Fruit fly (Drosophila melanogaster) whole organism, pupa: ENCODE data around the gene Plap.

Source experiments
- CG10348 ChIP-seq: fragments of 200-800 bp; sonication (Bioruptor generic); IDR thresholded peaks from 2 replicates; pipeline ENCODE4 v1.3.6; 2022; ENCODE audit warnings: missing biosample characterization, missing genetic modification characterization
- CG13204 ChIP-seq: fragments of 200-800 bp; sonication (Bioruptor generic); optimal IDR thresholded peaks from 2 replicates; lab custom pipeline; 2018; ENCODE audit warnings: missing biosample characterization, mild to moderate bottlenecking, missing genetic modification characterization, moderate library complexity
- CG15710 ChIP-seq: fragments of 200-800 bp; sonication (Bioruptor generic); optimal IDR thresholded peaks from 2 replicates; lab custom pipeline; 2018; ENCODE audit warnings: missing biosample characterization, mild to moderate bottlenecking, missing genetic modification characterization, moderate library complexity
- CG17806 ChIP-seq: fragments of 200-800 bp; sonication (Bioruptor generic); optimal IDR thresholded peaks from 2 replicates; lab custom pipeline; 2018; ENCODE audit warnings: missing biosample characterization, mild to moderate bottlenecking, missing genetic modification characterization, moderate library complexity
- CG34367 ChIP-seq: fragments of 200-800 bp; sonication (Bioruptor generic); optimal IDR thresholded peaks from 2 replicates; lab custom pipeline; 2018; ENCODE audit warnings: missing biosample characterization, mild to moderate bottlenecking, missing genetic modification characterization
- CG9948 ChIP-seq: fragments of 200-800 bp; sonication (Bioruptor generic); optimal IDR thresholded peaks from 2 replicates; lab custom pipeline; 2018; ENCODE audit warnings: missing biosample characterization, mild to moderate bottlenecking, missing genetic modification characterization, moderate library complexity
- EcR ChIP-seq: fragments of 200-800 bp; sonication (Bioruptor generic); optimal IDR thresholded peaks from 3 replicates; lab custom pipeline; 2019; ENCODE audit warnings: missing biosample characterization, missing genetic modification characterization, mild to moderate bottlenecking, moderate library complexity, missing genetic modification reagents

dm6 chr2L:1120206-1120902 is 49.8 kb downstream of the Plap start:
- TF ChIP-seq CG10348 (no peak), CG13204 (GFP tag; lab: Kevin White, UChicago) (no peak), EcR (GFP tag; lab: Kevin White, UChicago) (no peak), CG9948 (no peak), CG34367 (no peak), CG17806 (no peak), CG15710 (tag; lab: Kevin White, UChicago) (no peak)
